Worm (Caenorhabditis elegans): ENCODE data around the gene coq-6.
"Not testable (repeated sequence)": the region's sequence is repeated elsewhere in the genome, so short reads cannot be mapped to it uniquely, and the experiment has no call there.

Gene coq-6

DNA sequence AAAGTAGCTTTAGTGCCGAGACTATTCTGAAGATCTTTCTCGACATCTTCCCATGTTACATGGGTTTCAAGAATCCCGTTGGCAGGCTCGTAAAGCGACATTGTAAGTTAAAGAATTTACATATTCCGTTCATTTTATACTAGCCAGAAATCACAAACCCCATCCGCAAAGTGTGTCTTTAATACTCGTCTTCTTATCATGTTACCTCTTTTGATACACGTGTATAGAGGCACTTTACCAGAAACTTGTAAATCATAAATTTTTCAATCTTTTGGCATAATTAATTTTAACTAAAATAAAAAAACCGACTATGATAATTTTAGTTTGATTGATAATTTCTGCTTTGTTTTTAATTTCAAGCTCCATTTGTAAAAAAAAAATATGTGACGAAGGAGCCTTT is 34.4 kb downstream of the coq-6 start, which contains the start of gene E02C12.6:
E02C12.6 (minus strand) TSS at position 101 of the 400 bp plus-strand sequence.
- TF ChIP-seq unc-62 (GFP tag; optimal IDR thresholded peaks at IDR 0.05): no peak

DNA sequence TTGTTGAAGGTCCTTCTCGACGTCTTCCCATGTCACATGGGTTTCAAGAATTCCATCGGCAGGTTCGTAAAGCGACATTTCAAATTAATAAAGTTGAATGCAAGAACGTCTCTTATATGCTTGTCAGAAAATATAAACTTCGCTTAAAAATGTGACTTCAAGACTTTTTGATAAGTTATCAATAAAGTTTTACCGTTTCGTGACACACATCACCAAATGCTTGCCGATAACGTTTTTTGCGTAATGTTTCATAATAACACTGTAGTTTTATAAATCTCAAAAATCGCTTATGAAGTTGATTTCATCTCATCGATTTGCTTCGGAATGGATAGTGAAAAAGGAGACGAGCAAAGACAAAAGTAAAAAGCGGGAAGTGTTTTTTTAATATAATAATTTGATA is 36.9 kb downstream of the coq-6 start, which contains the start of gene E02C12.8:
E02C12.8 (minus strand) TSS at position 141 of the 400 bp plus-strand sequence.
- no peak for TF ChIP-seq unc-62 (GFP tag; optimal IDR thresholded peaks at IDR 0.05)

ce11 chrV:9375378-9375777 is 38.8 kb downstream of the coq-6 start, which contains the start of gene E02C12.9:
E02C12.9 (minus strand) TSS chrV:9375478.
- TF ChIP-seq unc-62 (GFP tag; optimal IDR thresholded peaks at IDR 0.05): no peak

DNA sequence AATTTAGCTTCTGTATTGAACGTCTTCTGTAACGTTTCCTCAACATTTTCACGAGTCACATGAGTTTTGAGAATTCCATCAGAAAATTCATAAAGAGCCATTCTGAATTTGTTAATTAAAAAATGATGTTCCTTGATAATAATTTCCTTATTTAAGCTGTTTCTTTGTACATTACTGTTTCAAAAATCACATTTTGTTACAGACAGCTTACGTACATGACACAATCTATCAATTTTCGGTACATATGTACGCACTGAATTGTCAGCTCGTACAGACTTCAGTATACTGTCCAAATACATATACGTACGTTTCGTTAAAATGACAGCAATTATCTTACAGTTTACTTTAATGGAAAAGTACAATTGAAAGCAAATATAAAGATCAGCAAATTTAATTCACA is 39.9 kb downstream of the coq-6 start, which contains the start of gene E02C12.19:
E02C12.19 (minus strand) TSS at position 101 of the 400 bp plus-strand sequence.
- no peak for TF ChIP-seq unc-62 (GFP tag; optimal IDR thresholded peaks at IDR 0.05)

DNA sequence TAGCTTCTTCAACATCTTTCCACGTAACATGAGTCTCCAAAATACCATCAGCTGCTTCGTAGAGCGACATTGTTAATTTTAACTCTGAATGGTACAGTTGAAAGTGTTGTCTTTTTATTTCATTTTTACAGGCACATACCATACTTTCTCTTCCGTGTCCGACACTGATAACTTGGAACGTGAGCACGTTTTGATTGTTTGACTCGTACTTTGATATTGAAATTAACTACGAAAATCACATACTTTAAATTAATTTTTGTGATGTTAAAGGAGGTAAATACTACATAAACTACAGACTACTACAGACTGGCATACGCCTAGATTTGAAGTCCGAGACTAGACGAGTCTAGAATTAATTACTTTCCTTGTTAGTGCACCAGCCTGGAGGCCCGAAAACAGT is 41.8 kb downstream of the coq-6 start, which contains the start of gene E02C12.10:
E02C12.10 (minus strand) TSS at position 75 of the 400 bp plus-strand sequence.
- TF ChIP-seq unc-62 (GFP tag; optimal IDR thresholded peaks at IDR 0.05): no peak

- TF ChIP-seq unc-62 (GFP tag; optimal IDR thresholded peaks at IDR 0.05): not testable (repeated sequence)
Measured at ce11 chrV:9379808-9380207, 43.2 kb downstream of the coq-6 start, which contains the start of gene E02C12.11. E02C12.11 (minus strand) TSS chrV:9379908.

ce11 chrV:9381846-9382363 is 45.3 kb downstream of the coq-6 start, which contains the start of gene E02C12.12:
E02C12.12 (minus strand) TSS chrV:9382313.
- TF ChIP-seq unc-62 (GFP tag; optimal IDR thresholded peaks at IDR 0.05): no peak

- no peak for TF ChIP-seq unc-62 (GFP tag; optimal IDR thresholded peaks at IDR 0.05)
Measured at ce11 chrV:9382538-9383328, 46.2 kb downstream of the coq-6 start.

DNA sequence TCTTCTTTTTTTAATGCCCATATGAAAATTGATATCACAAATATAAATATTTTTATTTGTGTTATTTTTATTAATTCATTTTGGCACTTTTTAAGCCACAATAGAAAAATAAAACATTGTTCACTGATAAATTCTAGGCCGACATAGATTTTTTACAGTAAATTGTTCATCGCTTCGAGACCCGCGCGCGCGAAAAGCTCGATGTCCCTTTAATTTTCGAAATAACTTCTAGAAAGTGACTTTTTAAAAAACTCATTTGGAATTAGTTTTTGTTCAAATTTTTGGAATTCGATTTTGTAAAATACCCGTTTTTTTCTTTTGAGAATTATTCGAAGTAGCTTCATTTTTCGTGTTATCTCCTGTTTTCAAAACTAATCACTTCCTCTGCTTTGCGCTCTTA is 47.8 kb downstream of the coq-6 start:
- no peak for TF ChIP-seq unc-62 (GFP tag; optimal IDR thresholded peaks at IDR 0.05)

ce11 chrV:9384949-9385348 is 48.4 kb downstream of the coq-6 start:
- no peak for TF ChIP-seq unc-62 (GFP tag; optimal IDR thresholded peaks at IDR 0.05)

ce11 chrV:9386143-9386542 is 49.6 kb downstream of the coq-6 start, which contains the start of gene hum-2:
hum-2 (plus strand) TSS chrV:9386175.
- TF ChIP-seq unc-62 (GFP tag; optimal IDR thresholded peaks at IDR 0.05): no peak
